Fruit fly (Drosophila melanogaster): ENCODE data around the gene CG14298.

dm6 chr3R:18851698-18852097 lies 23.6 kb upstream of the CG14298 start, which contains the start of gene CG31226:
- TF ChIP-seq CG32772 (GFP tag; IDR thresholded peaks at IDR 0.05) (no peak), D19B (GFP tag; optimal IDR thresholded peaks at IDR 0.05) (no peak), CG7928 (GFP tag; optimal IDR thresholded peaks at IDR 0.05) (no peak), CG4617 (GFP tag; optimal IDR thresholded peaks at IDR 0.05; ENCODE audit: borderline replicate concordance) (no peak), Xrp1 (GFP tag; IDR thresholded peaks at IDR 0.05) (no peak), CG1792 (GFP tag; optimal IDR thresholded peaks at IDR 0.05) (no peak), Fer1 (GFP tag; optimal IDR thresholded peaks at IDR 0.05) (no peak), CG8388 (GFP tag; optimal IDR thresholded peaks at IDR 0.05) (no peak), CG10565 (GFP tag; optimal IDR thresholded peaks at IDR 0.05) (no peak), CG17385 (GFP tag; optimal IDR thresholded peaks at IDR 0.05) (no peak), CG32767 (GFP tag; IDR thresholded peaks at IDR 0.05) (no peak), CG7271 (tag; optimal IDR thresholded peaks at IDR 0.05) (no peak), CG2875 (GFP tag; optimal IDR thresholded peaks at IDR 0.05) (no peak)
